Worm (Caenorhabditis elegans) whole organism, L1 larva: ENCODE results near the gene ZK353.9.

Source experiments
- ama-1 ChIP-seq: fragments of 150-350 bp; optimal IDR thresholded peaks from 2 replicates; lab custom pipeline; 2014
- ets-5 ChIP-seq: fragments of 200-800 bp; sonication (Bioruptor generic); IDR thresholded peaks from 2 replicates; pipeline ENCODE4 v1.3.6; 2022; ENCODE audit warnings: missing genetic modification characterization, missing compliant biosample characterization
- fkh-8 ChIP-seq: sonication (generic microtip); optimal IDR thresholded peaks from 2 replicates; lab custom pipeline; 2016; ENCODE audit warnings: mild to moderate bottlenecking, missing genetic modification characterization, missing compliant biosample characterization
- lin-14 ChIP-seq: fragments of 200-800 bp; sonication (Bioruptor generic); optimal IDR thresholded peaks from 2 replicates; lab custom pipeline; 2018; ENCODE audit warnings: mild to moderate bottlenecking, missing genetic modification characterization, moderate library complexity, missing compliant biosample characterization
- lin-15B ChIP-seq: fragments of 150-350 bp; sonication (generic microtip); optimal IDR thresholded peaks from 3 replicates; lab custom pipeline; 2014; ENCODE audit warnings: missing biosample characterization, missing genetic modification characterization
- nhr-11 ChIP-seq: fragments of 150-350 bp; optimal IDR thresholded peaks from 2 replicates; lab custom pipeline; 2014; ENCODE audit warnings: missing biosample characterization, missing genetic modification characterization
- nhr-76 ChIP-seq: sonication (generic microtip); optimal IDR thresholded peaks from 2 replicates; lab custom pipeline; 2017; ENCODE audit warnings: missing biosample characterization, missing genetic modification characterization
- nhr-77 ChIP-seq: fragments of 150-350 bp; optimal IDR thresholded peaks from 2 replicates; lab custom pipeline; 2014; ENCODE audit warnings: missing biosample characterization, missing genetic modification characterization
- pag-3 ChIP-seq: sonication (generic microtip); optimal IDR thresholded peaks from 2 replicates; lab custom pipeline; 2017; ENCODE audit warnings: missing genetic modification characterization, mild to moderate bottlenecking, missing compliant biosample characterization, antibody characterized with exemption, borderline replicate concordance; ENCODE audit not compliant: insufficient read depth
- skn-1 ChIP-seq: fragments of 150-350 bp; optimal IDR thresholded peaks from 2 replicates; lab custom pipeline; 2014; ENCODE audit warnings: missing biosample characterization, missing genetic modification characterization

- no peak for TF ChIP-seq ets-5 (GFP tag; lab: Robert Waterston, UW)
- no peak for TF ChIP-seq lin-15B (tag; lab: Kevin White, UChicago)
- no peak for TF ChIP-seq nhr-76
- no peak for TF ChIP-seq nhr-77 (tag; lab: Kevin White, UChicago)
- no peak for TF ChIP-seq ama-1 (lab: Kevin White, UChicago)
- no peak for TF ChIP-seq pag-3 (tag; lab: Kevin White, UChicago)
- no peak for TF ChIP-seq skn-1 (tag; lab: Kevin White, UChicago)
- no peak for TF ChIP-seq fkh-8 (tag; lab: Kevin White, UChicago)
- no peak for TF ChIP-seq lin-14 (GFP tag; lab: Kevin White, UChicago)
- no peak for TF ChIP-seq nhr-11 (tag; lab: Kevin White, UChicago)
Measured at ce11 chrIII:8389539-8389938, 19.8 kb upstream of the ZK353.9 start, which contains the start of gene ZK353.4.
